Fruit fly (Drosophila melanogaster) whole organism, embryonic: ENCODE measurements around the gene CG17027.
A peak's percentile ranks its signal among the peaks of the same experiment; 100 is the strongest.

Source experiments
- Abd-B ChIP-seq: fragments of 200-800 bp; sonication (Bioruptor generic); optimal IDR thresholded peaks from 2 replicates; lab custom pipeline; 2018; ENCODE audit warnings: missing biosample characterization, mild to moderate bottlenecking, missing genetic modification characterization, moderate library complexity
- Atf6 ChIP-seq: fragments of 200-800 bp; sonication (Bioruptor generic); IDR thresholded peaks from 2 replicates; pipeline ENCODE4 v1.3.6; 2022; ENCODE audit warnings: missing biosample characterization, missing genetic modification characterization
- Bdp1 ChIP-seq: fragments of 200-800 bp; sonication (Bioruptor generic); optimal IDR thresholded peaks from 3 replicates; lab custom pipeline; 2016; ENCODE audit warnings: missing biosample characterization, missing genetic modification characterization
- Blimp-1 ChIP-seq: fragments of 200-800 bp; sonication (Bioruptor generic); optimal IDR thresholded peaks from 3 replicates; lab custom pipeline; 2018; ENCODE audit warnings: missing biosample characterization, missing genetic modification characterization, mild to moderate bottlenecking, moderate library complexity, missing genetic modification reagents
- CG1024 ChIP-seq: fragments of 200-800 bp; sonication (Bioruptor generic); IDR thresholded peaks from 2 replicates; pipeline ENCODE4 v1.3.6; 2022; ENCODE audit warnings: missing biosample characterization, missing genetic modification characterization
- CG10431 ChIP-seq: fragments of 200-800 bp; sonication (Bioruptor generic); optimal IDR thresholded peaks from 3 replicates; lab custom pipeline; 2018; ENCODE audit warnings: missing biosample characterization, mild to moderate bottlenecking, missing genetic modification characterization
- CG11247 ChIP-seq: fragments of 200-800 bp; sonication (Bioruptor generic); IDR thresholded peaks from 2 replicates; pipeline ENCODE4 v1.3.6; 2022; ENCODE audit warnings: missing biosample characterization, missing genetic modification characterization
- CG11560 ChIP-seq: fragments of 200-800 bp; sonication (Bioruptor generic); IDR thresholded peaks from 3 replicates; pipeline ENCODE4 v1.3.6; 2022; ENCODE audit warnings: missing biosample characterization, missing genetic modification characterization
- CG11695 ChIP-seq: fragments of 200-800 bp; sonication (Bioruptor generic); IDR thresholded peaks from 3 replicates; pipeline ENCODE4 v1.3.6; 2022; ENCODE audit warnings: missing biosample characterization, missing genetic modification characterization
- CG11723 ChIP-seq: fragments of 200-800 bp; sonication (Bioruptor generic); optimal IDR thresholded peaks from 2 replicates; lab custom pipeline; 2017; ENCODE audit warnings: missing biosample characterization, mild to moderate bottlenecking, missing genetic modification characterization
- CG15011 ChIP-seq: fragments of 200-800 bp; sonication (Bioruptor generic); optimal IDR thresholded peaks from 3 replicates; lab custom pipeline; 2018; ENCODE audit warnings: missing biosample characterization, mild to moderate bottlenecking, missing genetic modification characterization
- CG1603 ChIP-seq: fragments of 200-800 bp; sonication (Bioruptor generic); optimal IDR thresholded peaks from 2 replicates; lab custom pipeline; 2019; ENCODE audit warnings: missing biosample characterization, mild to moderate bottlenecking, missing genetic modification characterization, moderate library complexity
- CG17328 ChIP-seq: fragments of 200-800 bp; sonication (Bioruptor generic); IDR thresholded peaks from 2 replicates; pipeline ENCODE4 v1.3.6; 2022; ENCODE audit warnings: missing biosample characterization, missing genetic modification characterization
- CG18599 ChIP-seq: fragments of 200-800 bp; sonication (Bioruptor generic); optimal IDR thresholded peaks from 3 replicates; lab custom pipeline; 2017; ENCODE audit warnings: missing biosample characterization, missing genetic modification characterization, mild to moderate bottlenecking, moderate library complexity, missing genetic modification reagents
- CG2120 ChIP-seq: fragments of 200-800 bp; sonication (Bioruptor generic); optimal IDR thresholded peaks from 3 replicates; lab custom pipeline; 2016; ENCODE audit warnings: missing biosample characterization, missing genetic modification characterization
- CG3163 ChIP-seq: fragments of 200-800 bp; sonication (Bioruptor generic); optimal IDR thresholded peaks from 3 replicates; lab custom pipeline; 2016; ENCODE audit warnings: missing biosample characterization, missing genetic modification characterization
- CG6813 ChIP-seq: fragments of 200-800 bp; sonication (Bioruptor generic); optimal IDR thresholded peaks from 2 replicates; lab custom pipeline; 2017; ENCODE audit warnings: missing biosample characterization, missing genetic modification characterization, mild to moderate bottlenecking, moderate library complexity, missing genetic modification reagents
- CG7928 ChIP-seq: fragments of 200-800 bp; sonication (Bioruptor generic); optimal IDR thresholded peaks from 2 replicates; lab custom pipeline; 2017; ENCODE audit warnings: missing biosample characterization, mild to moderate bottlenecking, missing genetic modification characterization
- CG8388 ChIP-seq: fragments of 200-800 bp; sonication (Bioruptor generic); optimal IDR thresholded peaks from 2 replicates; lab custom pipeline; 2019; ENCODE audit warnings: missing biosample characterization, mild to moderate bottlenecking, missing genetic modification characterization, moderate library complexity
- CG8478 ChIP-seq: fragments of >200 bp; optimal IDR thresholded peaks from 2 replicates; lab custom pipeline; 2018
- CG9817 ChIP-seq: fragments of 200-800 bp; sonication (Bioruptor generic); optimal IDR thresholded peaks from 2 replicates; lab custom pipeline; 2018; ENCODE audit warnings: missing biosample characterization, mild to moderate bottlenecking, missing genetic modification characterization, moderate library complexity
- Camta ChIP-seq: fragments of 200-800 bp; sonication (Bioruptor generic); optimal IDR thresholded peaks from 2 replicates; lab custom pipeline; 2016; ENCODE audit warnings: missing biosample characterization, missing genetic modification characterization
- Fer2 ChIP-seq: fragments of 200-800 bp; sonication (Bioruptor generic); optimal IDR thresholded peaks from 2 replicates; lab custom pipeline; 2018; ENCODE audit warnings: missing biosample characterization, mild to moderate bottlenecking, missing genetic modification characterization, moderate library complexity
- Hr78 ChIP-seq, 2 experiments: fragments of 200-800 bp in 1 of 2; fragments of >200 bp in 1 of 2; sonication (Bioruptor generic) in 1 of 2; optimal IDR thresholded peaks; 2 replicates each; lab custom pipeline; 2017 to 2019; ENCODE audit warnings: missing biosample characterization in 2 of 2, missing genetic modification characterization in 2 of 2, mild to moderate bottlenecking in 1 of 2, moderate library complexity in 1 of 2
- Lim3 ChIP-seq: fragments of 200-800 bp; sonication (Bioruptor generic); IDR thresholded peaks from 2 replicates; pipeline ENCODE4 v1.3.6; 2022; ENCODE audit warnings: missing biosample characterization, missing genetic modification characterization
- MTF-1 ChIP-seq: fragments of 200-800 bp; sonication (Bioruptor generic); optimal IDR thresholded peaks from 2 replicates; lab custom pipeline; 2018; ENCODE audit warnings: missing biosample characterization, mild to moderate bottlenecking, missing genetic modification characterization, borderline replicate concordance
- Myb ChIP-seq: fragments of 200-800 bp; sonication (Bioruptor generic); optimal IDR thresholded peaks from 2 replicates; lab custom pipeline; 2016; ENCODE audit warnings: missing biosample characterization, missing genetic modification characterization
- Nf-YB ChIP-seq: fragments of 200-800 bp; sonication (Bioruptor generic); optimal IDR thresholded peaks from 3 replicates; lab custom pipeline; 2019; ENCODE audit warnings: missing biosample characterization, mild to moderate bottlenecking, missing genetic modification characterization, moderate library complexity
- Poxn ChIP-seq: fragments of 200-800 bp; sonication (Bioruptor generic); IDR thresholded peaks from 2 replicates; pipeline ENCODE4 v1.3.6; 2022; ENCODE audit warnings: missing biosample characterization, missing genetic modification characterization
- Side ChIP-seq: fragments of 200-800 bp; sonication (Bioruptor generic); optimal IDR thresholded peaks from 2 replicates; lab custom pipeline; 2016; ENCODE audit warnings: missing biosample characterization, missing genetic modification characterization
- Ssrp ChIP-seq: fragments of 200-800 bp; sonication (Bioruptor generic); optimal IDR thresholded peaks from 2 replicates; lab custom pipeline; 2018; ENCODE audit warnings: missing biosample characterization, mild to moderate bottlenecking, missing genetic modification characterization, moderate library complexity
- Usf ChIP-seq: fragments of 200-800 bp; sonication (Bioruptor generic); optimal IDR thresholded peaks from 2 replicates; lab custom pipeline; 2017; ENCODE audit warnings: missing genotype, missing biosample characterization, missing genetic modification characterization
- cato ChIP-seq: fragments of 200-800 bp; sonication (Bioruptor generic); optimal IDR thresholded peaks from 2 replicates; lab custom pipeline; 2016; ENCODE audit warnings: missing biosample characterization, missing genetic modification characterization, borderline replicate concordance
- chif ChIP-seq, 2 experiments: fragments of 200-800 bp; sonication (Bioruptor generic); optimal IDR thresholded peaks; 3 replicates each; lab custom pipeline; 2016; ENCODE audit warnings: missing biosample characterization in 2 of 2, missing genetic modification characterization in 2 of 2
- crp ChIP-seq, 2 experiments: fragments of 200-800 bp; sonication (Bioruptor generic); optimal IDR thresholded peaks; 2 replicates in 1 of 2; 3 replicates in 1 of 2; lab custom pipeline; 2017; ENCODE audit warnings: missing biosample characterization in 2 of 2, missing genetic modification characterization in 2 of 2, mild to moderate bottlenecking in 1 of 2, moderate library complexity in 1 of 2
- dati ChIP-seq: fragments of 200-800 bp; sonication (Bioruptor generic); IDR thresholded peaks from 2 replicates; pipeline ENCODE4 v1.3.6; 2022; ENCODE audit warnings: missing biosample characterization, missing genetic modification characterization
- dpn ChIP-seq, 2 experiments: fragments of 200-800 bp; sonication (Bioruptor generic); optimal IDR thresholded peaks; 3 replicates each; lab custom pipeline; 2016; ENCODE audit warnings: missing biosample characterization in 2 of 2, missing genetic modification characterization in 2 of 2
- emc ChIP-seq: fragments of 200-800 bp; sonication (Bioruptor generic); optimal IDR thresholded peaks from 2 replicates; lab custom pipeline; 2016; ENCODE audit warnings: missing biosample characterization, missing genetic modification characterization
- exex ChIP-seq: fragments of 200-800 bp; sonication (Bioruptor generic); optimal IDR thresholded peaks from 4 replicates; lab custom pipeline; 2018; ENCODE audit warnings: missing biosample characterization, mild to moderate bottlenecking, missing genetic modification characterization, moderate library complexity
- fu2 ChIP-seq: fragments of 200-800 bp; sonication (Bioruptor generic); optimal IDR thresholded peaks from 2 replicates; lab custom pipeline; 2016; ENCODE audit warnings: missing biosample characterization, missing genetic modification characterization
- gro ChIP-seq: fragments of 200-800 bp; sonication (Bioruptor generic); optimal IDR thresholded peaks from 2 replicates; lab custom pipeline; 2016; ENCODE audit warnings: missing biosample characterization, missing genetic modification characterization
- jing ChIP-seq: fragments of 200-800 bp; sonication (Bioruptor generic); optimal IDR thresholded peaks from 2 replicates; lab custom pipeline; 2018; ENCODE audit warnings: missing biosample characterization, mild to moderate bottlenecking, missing genetic modification characterization
- lola ChIP-seq, 3 experiments: fragments of >200 bp in 2 of 3; fragments of 200-800 bp in 1 of 3; sonication (Bioruptor generic) in 1 of 3; optimal IDR thresholded peaks; 2 replicates each; lab custom pipeline; 2017 to 2019; ENCODE audit warnings: missing biosample characterization in 3 of 3, missing genetic modification characterization in 3 of 3, mild to moderate bottlenecking in 1 of 3, moderate library complexity in 1 of 3
- pros ChIP-seq: fragments of 200-800 bp; sonication (Bioruptor generic); optimal IDR thresholded peaks from 3 replicates; lab custom pipeline; 2019; ENCODE audit warnings: missing biosample characterization, mild to moderate bottlenecking, missing genetic modification characterization, moderate library complexity
- sim ChIP-seq: fragments of 200-800 bp; sonication (Bioruptor generic); IDR thresholded peaks from 2 replicates; pipeline ENCODE4 v1.3.6; 2022; ENCODE audit warnings: missing biosample characterization, missing genetic modification characterization
- tin ChIP-seq: fragments of 200-800 bp; sonication (Bioruptor generic); optimal IDR thresholded peaks from 3 replicates; lab custom pipeline; 2016; ENCODE audit warnings: missing biosample characterization, missing genetic modification characterization
- vnd ChIP-seq: fragments of 200-800 bp; sonication (Bioruptor generic); IDR thresholded peaks from 3 replicates; pipeline ENCODE4 v1.3.6; 2022; ENCODE audit warnings: missing biosample characterization, missing genetic modification characterization; ENCODE audit not compliant: partially characterized antibody
- wek ChIP-seq: fragments of 200-800 bp; sonication (Bioruptor generic); optimal IDR thresholded peaks from 3 replicates; lab custom pipeline; 2018; ENCODE audit warnings: missing biosample characterization, mild to moderate bottlenecking, missing genetic modification characterization, moderate library complexity

Gene CG17027

DNA sequence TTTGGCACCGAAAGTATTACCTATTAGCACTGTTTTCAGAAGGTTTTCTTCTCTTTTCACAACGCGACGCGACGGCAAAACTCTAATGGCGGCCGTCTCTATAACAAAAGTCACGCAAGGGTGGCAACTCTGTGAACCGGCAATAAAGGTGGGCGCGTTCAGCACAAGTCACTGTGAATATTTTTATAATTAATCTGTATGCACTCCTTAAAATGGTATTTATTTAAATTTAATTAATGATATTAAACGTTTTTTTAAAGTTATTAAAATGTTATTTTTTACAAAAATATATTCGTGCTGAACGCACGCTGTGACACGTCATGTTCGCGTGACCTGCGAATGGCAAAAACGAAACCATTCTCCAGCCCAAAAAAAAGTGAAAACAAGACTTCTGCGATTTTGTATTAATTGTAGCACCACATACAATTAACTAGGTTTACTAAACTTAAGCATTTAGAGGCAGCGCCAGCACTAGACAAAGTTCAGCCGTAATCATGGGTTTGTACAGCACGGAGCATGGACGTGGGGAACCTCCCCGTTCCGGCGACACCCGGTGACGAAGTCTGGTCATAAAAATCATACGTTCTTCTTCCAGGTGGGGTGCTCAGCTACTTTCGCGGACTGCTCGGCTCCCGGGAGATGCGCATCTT is 3.0 kb downstream of the CG17027 start, which contains the start of the genes brm and Arl1 (continued):
- TF ChIP-seq fu2 (GFP tag; lab: Kevin White, UChicago) (peak; percentile 85), Bdp1 (GFP tag; lab: Kevin White, UChicago) (peak; percentile 83), Fer2 (tag; lab: Kevin White, UChicago) (peak; percentile 98), Ssrp (tag; lab: Kevin White, UChicago) (peak; percentile 98), gro (GFP tag; lab: Kevin White, UChicago) (peak; percentile 89), CG2120 (peak; percentile 97), Myb (GFP tag; lab: Kevin White, UChicago) (peak; percentile 36), dpn (GFP tag; optimal IDR thresholded peaks at IDR 0.05; lab: Kevin White, UChicago) (peak; percentile 93 to 97), wek (GFP tag; lab: Kevin White, UChicago) (peak; percentile 72), MTF-1 (peak; percentile 90), CG1603 (tag; lab: Kevin White, UChicago) (no peak), Abd-B (GFP tag; lab: Kevin White, UChicago) (peak; percentile 99), chif (GFP tag; optimal IDR thresholded peaks at IDR 0.05; lab: Kevin White, UChicago) (peak; percentile 58 to 87), Camta (GFP tag; lab: Kevin White, UChicago) (peak; percentile 87), CG3163 (GFP tag; lab: Kevin White, UChicago) (peak; percentile 46), Blimp-1 (GFP tag; lab: Kevin White, UChicago) (peak; percentile 95), CG1024 (GFP tag; lab: Robert Waterston, UW) (peak; percentile 96), sim (GFP tag; lab: Robert Waterston, UW) (peak; percentile 97), jing (GFP tag; lab: Kevin White, UChicago) (peak; percentile 92), tin (GFP tag; lab: Kevin White, UChicago) (peak; percentile 98), CG11247 (GFP tag; lab: Robert Waterston, UW) (peak; percentile 99), exex (tag; lab: Kevin White, UChicago) (peak; percentile 94), dati (GFP tag; lab: Robert Waterston, UW) (peak; percentile 96), Side (GFP tag; lab: Kevin White, UChicago) (peak; percentile 81), emc (GFP tag; lab: Kevin White, UChicago) (peak; percentile 74), CG10431 (GFP tag; lab: Kevin White, UChicago) (peak; percentile 92), CG6813 (GFP tag; lab: Kevin White, UChicago) (peak; percentile 95), Poxn (GFP tag; lab: Robert Waterston, UW) (peak; percentile 97), Nf-YB (peak; percentile 85), CG11695 (GFP tag; lab: Robert Waterston, UW) (peak; percentile 98), cato (GFP tag; lab: Kevin White, UChicago) (peak; percentile 96), CG11723 (GFP tag; lab: Kevin White, UChicago) (peak; percentile 97), Atf6 (peak; percentile 98), CG11560 (peak; percentile 94), CG8388 (peak; percentile 94), CG7928 (GFP tag; lab: Kevin White, UChicago) (peak; percentile 83), crp (GFP tag; optimal IDR thresholded peaks at IDR 0.05; lab: Kevin White, UChicago) (peak in 1 of 2 experiments; percentile 76), pros (GFP tag; lab: Kevin White, UChicago) (peak; percentile 76), Lim3 (GFP tag; lab: Robert Waterston, UW) (peak; percentile 95), Usf (peak; percentile 98), CG18599 (GFP tag; lab: Kevin White, UChicago) (peak; percentile 98), lola (GFP tag; optimal IDR thresholded peaks at IDR 0.05; lab: Kevin White, UChicago) (peak in 1 of 3 experiments; percentile 97), CG17328 (GFP tag; lab: Robert Waterston, UW) (peak; percentile 99), CG15011 (GFP tag; lab: Kevin White, UChicago) (peak; percentile 96), Hr78 (GFP tag; optimal IDR thresholded peaks at IDR 0.05; lab: Kevin White, UChicago) (no peak), CG8478 (lab: Kevin White, UChicago) (no peak), vnd (GFP tag; lab: Robert Waterston, UW) (peak; percentile 49; the same call in 1 of the 3 replicates), CG9817 (tag; lab: Kevin White, UChicago) (peak; percentile 99)
